Worm (Caenorhabditis elegans) whole organism, L4/young adult: ENCODE data around the gene fipr-5.

ENCODE experiments used
- W03F9.2 ChIP-seq: fragments of 150-350 bp; optimal IDR thresholded peaks from 2 replicates; lab custom pipeline; 2014; ENCODE audit warnings: missing biosample characterization, missing genetic modification characterization
- dao-5 ChIP-seq: sonication (generic microtip); optimal IDR thresholded peaks from 2 replicates; lab custom pipeline; 2016; ENCODE audit warnings: missing genotype, missing genetic modification characterization, moderate library complexity, missing compliant biosample characterization
- him-1 ChIP-seq: sonication (generic microtip); optimal IDR thresholded peaks from 2 replicates; lab custom pipeline; 2016; ENCODE audit warnings: missing genotype, missing genetic modification reagents, missing genetic modification characterization, missing compliant biosample characterization

fipr-5 gene

ce11 chrV:10224619-10225018 is 3.4 kb upstream of the fipr-5 start:
- TF ChIP-seq W03F9.2 (tag; lab: Kevin White, UChicago) (no peak), dao-5 (tag; lab: Kevin White, UChicago) (no peak), him-1 (tag; lab: Kevin White, UChicago) (no peak)

- TF ChIP-seq W03F9.2 (tag; lab: Kevin White, UChicago) (no peak), him-1 (tag; lab: Kevin White, UChicago) (no peak), dao-5 (tag; lab: Kevin White, UChicago) (no peak)
Measured at ce11 chrV:10222007-10222406, 790 bp upstream of the fipr-5 start, which contains the start of gene C12D8.20. C12D8.20 (plus strand) TSS chrV:10222307.

ce11 chrV:10220605-10221004 is 612 bp downstream of the fipr-5 start, which contains the start of gene C12D8.13:
C12D8.13 (minus strand) TSS chrV:10220705.
- TF ChIP-seq him-1 (tag; lab: Kevin White, UChicago): no peak
- TF ChIP-seq dao-5 (tag; lab: Kevin White, UChicago): no peak
- no peak for TF ChIP-seq W03F9.2 (tag; lab: Kevin White, UChicago)

ce11 chrV:10216724-10217123 is 4.5 kb downstream of the fipr-5 start, which contains the start of gene ZK856.14:
ZK856.14 (plus strand) TSS chrV:10217024.
- TF ChIP-seq W03F9.2 (tag; lab: Kevin White, UChicago) (no peak), him-1 (tag; lab: Kevin White, UChicago) (no peak), dao-5 (tag; lab: Kevin White, UChicago) (no peak)

ce11 chrV:10212627-10213026 is 8.6 kb downstream of the fipr-5 start, which contains the start of gene hpo-40:
hpo-40 (plus strand) TSS chrV:10212927.
- TF ChIP-seq W03F9.2 (tag; lab: Kevin White, UChicago) (no peak), him-1 (tag; lab: Kevin White, UChicago) (no peak), dao-5 (tag; lab: Kevin White, UChicago) (no peak)

- TF ChIP-seq dao-5 (tag; lab: Kevin White, UChicago): no peak
- no peak for TF ChIP-seq W03F9.2 (tag; lab: Kevin White, UChicago)
- TF ChIP-seq him-1 (tag; lab: Kevin White, UChicago): no peak
Measured at ce11 chrV:10212027-10212426, 9.2 kb downstream of the fipr-5 start, which contains the start of gene zhit-3. zhit-3 (minus strand) TSS chrV:10212127.

ce11 chrV:10210244-10210643 is 11.0 kb downstream of the fipr-5 start, which contains the start of gene tftc-3:
tftc-3 (minus strand) TSS chrV:10210344.
- TF ChIP-seq W03F9.2 (tag; lab: Kevin White, UChicago): no peak
- no peak for TF ChIP-seq dao-5 (tag; lab: Kevin White, UChicago)
- TF ChIP-seq him-1 (tag; lab: Kevin White, UChicago): no peak

- no peak for TF ChIP-seq dao-5 (tag; lab: Kevin White, UChicago)
- TF ChIP-seq W03F9.2 (tag; lab: Kevin White, UChicago): no peak
- TF ChIP-seq him-1 (tag; lab: Kevin White, UChicago): no peak
Measured at ce11 chrV:10206502-10206901, 14.7 kb downstream of the fipr-5 start, which contains the start of gene rpc-25. rpc-25 (minus strand) TSS chrV:10206602.

- TF ChIP-seq him-1 (tag; lab: Kevin White, UChicago): no peak
- no peak for TF ChIP-seq dao-5 (tag; lab: Kevin White, UChicago)
Measured at ce11 chrV:10205483-10205882, 15.7 kb downstream of the fipr-5 start, which contains the start of gene ZK856.16. ZK856.16 (minus strand) TSS chrV:10205583.

ce11 chrV:10204863-10205338 is 16.3 kb downstream of the fipr-5 start, which contains the start of the genes ZK856.19 and ZK856.11:
ZK856.19 (minus strand) TSS chrV:10204913.
ZK856.11 (minus strand) TSS chrV:10204938.
- TF ChIP-seq W03F9.2 (tag; lab: Kevin White, UChicago) (peak; percentile 58), dao-5 (tag; lab: Kevin White, UChicago) (no peak)

- no peak for TF ChIP-seq W03F9.2 (tag; lab: Kevin White, UChicago)
- no peak for TF ChIP-seq him-1 (tag; lab: Kevin White, UChicago)
- no peak for TF ChIP-seq dao-5 (tag; lab: Kevin White, UChicago)
Measured at ce11 chrV:10203435-10204009, 17.7 kb downstream of the fipr-5 start, which contains the start of gene chpf-1. chpf-1 (minus strand) TSS chrV:10203485.

ce11 chrV:10202340-10202739 is 18.9 kb downstream of the fipr-5 start:
- TF ChIP-seq W03F9.2 (tag; lab: Kevin White, UChicago): no peak
- no peak for TF ChIP-seq dao-5 (tag; lab: Kevin White, UChicago)
- no peak for TF ChIP-seq him-1 (tag; lab: Kevin White, UChicago)

ce11 chrV:10201913-10202312 is 19.3 kb downstream of the fipr-5 start, which contains the start of gene ZK856.7:
ZK856.7 (plus strand) TSS chrV:10202098.
- TF ChIP-seq W03F9.2 (tag; lab: Kevin White, UChicago) (no peak), him-1 (tag; lab: Kevin White, UChicago) (no peak), dao-5 (tag; lab: Kevin White, UChicago) (no peak)
